Fruit fly (Drosophila melanogaster) whole organism, embryonic: ENCODE measurements around the gene CG12516.
A peak's percentile ranks its signal among the peaks of the same experiment; 100 is the strongest.

Experiments
- Antp ChIP-seq: fragments of 200-800 bp; sonication (Bioruptor generic); optimal IDR thresholded peaks from 3 replicates; lab custom pipeline; 2016; ENCODE audit warnings: missing biosample characterization, missing genetic modification characterization
- BEAF-32 ChIP-seq: fragments of 200-800 bp; sonication (Bioruptor generic); optimal IDR thresholded peaks from 3 replicates; lab custom pipeline; 2017; ENCODE audit warnings: missing biosample characterization, missing genetic modification characterization, mild to moderate bottlenecking, moderate library complexity, missing genetic modification reagents
- CG10267 ChIP-seq: fragments of 200-800 bp; sonication (Bioruptor generic); optimal IDR thresholded peaks from 2 replicates; lab custom pipeline; 2018; ENCODE audit warnings: missing biosample characterization, mild to moderate bottlenecking, missing genetic modification characterization, moderate library complexity
- CG12299 ChIP-seq: fragments of 200-800 bp; sonication (Bioruptor generic); optimal IDR thresholded peaks from 2 replicates; lab custom pipeline; 2018; ENCODE audit warnings: missing biosample characterization, mild to moderate bottlenecking, missing genetic modification characterization
- CG12744 ChIP-seq: fragments of 200-800 bp; sonication (Bioruptor generic); optimal IDR thresholded peaks from 2 replicates; lab custom pipeline; 2016; ENCODE audit warnings: missing biosample characterization, missing genetic modification characterization
- CG14710 ChIP-seq: fragments of 200-800 bp; sonication (Bioruptor generic); optimal IDR thresholded peaks from 3 replicates; lab custom pipeline; 2019; ENCODE audit warnings: missing biosample characterization, mild to moderate bottlenecking, missing genetic modification characterization, moderate library complexity
- CG15514 ChIP-seq: fragments of 200-800 bp; sonication (Bioruptor generic); optimal IDR thresholded peaks from 3 replicates; lab custom pipeline; 2017; ENCODE audit warnings: missing biosample characterization, missing genetic modification characterization, mild to moderate bottlenecking, moderate library complexity, missing genetic modification reagents
- CG15696 ChIP-seq: fragments of 200-800 bp; sonication (Bioruptor generic); optimal IDR thresholded peaks from 2 replicates; lab custom pipeline; 2019; ENCODE audit warnings: missing biosample characterization, mild to moderate bottlenecking, missing genetic modification characterization, moderate library complexity
- CG16813 ChIP-seq: fragments of 200-800 bp; sonication (Bioruptor generic); IDR thresholded peaks from 3 replicates; pipeline ENCODE4 v1.3.6; 2022; ENCODE audit warnings: missing biosample characterization, missing genetic modification characterization; ENCODE audit not compliant: partially characterized antibody
- CG17186 ChIP-seq: fragments of 200-800 bp; sonication (Bioruptor generic); optimal IDR thresholded peaks from 3 replicates; lab custom pipeline; 2017; ENCODE audit warnings: missing biosample characterization, missing genetic modification reagents, missing genetic modification characterization
- CG18011 ChIP-seq: fragments of 200-800 bp; sonication (Bioruptor generic); optimal IDR thresholded peaks from 2 replicates; lab custom pipeline; 2017; ENCODE audit warnings: missing biosample characterization, missing genetic modification characterization, mild to moderate bottlenecking, moderate library complexity, missing genotype
- CG18599 ChIP-seq: fragments of 200-800 bp; sonication (Bioruptor generic); optimal IDR thresholded peaks from 3 replicates; lab custom pipeline; 2017; ENCODE audit warnings: missing biosample characterization, missing genetic modification characterization, mild to moderate bottlenecking, moderate library complexity, missing genetic modification reagents
- CG2116 ChIP-seq: fragments of 200-800 bp; sonication (Bioruptor generic); optimal IDR thresholded peaks from 3 replicates; lab custom pipeline; 2018; ENCODE audit warnings: missing biosample characterization, mild to moderate bottlenecking, missing genetic modification characterization
- CG2889 ChIP-seq: fragments of 200-800 bp; sonication (Bioruptor generic); IDR thresholded peaks from 3 replicates; pipeline ENCODE4 v1.3.6; 2022; ENCODE audit warnings: missing biosample characterization, missing genetic modification characterization
- CG3407 ChIP-seq: fragments of 200-800 bp; sonication (Bioruptor generic); optimal IDR thresholded peaks from 2 replicates; lab custom pipeline; 2018; ENCODE audit warnings: missing biosample characterization, mild to moderate bottlenecking, missing genetic modification characterization
- CG4424 ChIP-seq: fragments of 200-800 bp; sonication (Bioruptor generic); optimal IDR thresholded peaks from 3 replicates; lab custom pipeline; 2016; ENCODE audit warnings: missing biosample characterization, missing genetic modification characterization
- CG6689 ChIP-seq: fragments of 200-800 bp; sonication (Bioruptor generic); IDR thresholded peaks from 2 replicates; pipeline ENCODE4 v1.3.6; 2022; ENCODE audit warnings: missing biosample characterization, missing genetic modification characterization
- CG6813 ChIP-seq: fragments of 200-800 bp; sonication (Bioruptor generic); optimal IDR thresholded peaks from 2 replicates; lab custom pipeline; 2017; ENCODE audit warnings: missing biosample characterization, missing genetic modification characterization, mild to moderate bottlenecking, moderate library complexity, missing genetic modification reagents
- CG9609 ChIP-seq: fragments of 200-800 bp; sonication (Bioruptor generic); optimal IDR thresholded peaks from 3 replicates; lab custom pipeline; 2016; ENCODE audit warnings: missing biosample characterization, missing genetic modification characterization
- CG9727 ChIP-seq: fragments of 200-800 bp; sonication (Bioruptor generic); optimal IDR thresholded peaks from 3 replicates; lab custom pipeline; 2017; ENCODE audit warnings: missing biosample characterization, mild to moderate bottlenecking, missing genetic modification characterization
- Camta ChIP-seq: fragments of 200-800 bp; sonication (Bioruptor generic); optimal IDR thresholded peaks from 2 replicates; lab custom pipeline; 2016; ENCODE audit warnings: missing biosample characterization, missing genetic modification characterization
- CrebB ChIP-seq: fragments of 200-800 bp; sonication (Bioruptor generic); optimal IDR thresholded peaks from 3 replicates; lab custom pipeline; 2018; ENCODE audit warnings: missing biosample characterization, mild to moderate bottlenecking, missing genetic modification characterization
- Dip2 ChIP-seq: fragments of 200-800 bp; sonication (Bioruptor generic); IDR thresholded peaks from 2 replicates; pipeline ENCODE4 v1.3.6; 2022; ENCODE audit warnings: missing biosample characterization, missing genetic modification characterization
- Dref ChIP-seq: fragments of 200-800 bp; sonication (Bioruptor generic); IDR thresholded peaks from 2 replicates; pipeline ENCODE4 v1.3.6; 2022; ENCODE audit warnings: missing biosample characterization, missing genetic modification characterization
- Ets97D ChIP-seq: fragments of 200-800 bp; sonication (Bioruptor generic); optimal IDR thresholded peaks from 3 replicates; lab custom pipeline; 2016; ENCODE audit warnings: missing biosample characterization, missing genetic modification characterization
- HmgZ ChIP-seq: fragments of 200-800 bp; sonication (Bioruptor generic); optimal IDR thresholded peaks from 2 replicates; lab custom pipeline; 2018; ENCODE audit warnings: missing biosample characterization, mild to moderate bottlenecking, missing genetic modification characterization
- Kr ChIP-seq: fragments of 200-800 bp; sonication (Bioruptor generic); optimal IDR thresholded peaks from 2 replicates; lab custom pipeline; 2017; ENCODE audit warnings: missing biosample characterization, mild to moderate bottlenecking, missing genetic modification characterization
- Lim3 ChIP-seq: fragments of 200-800 bp; sonication (Bioruptor generic); IDR thresholded peaks from 2 replicates; pipeline ENCODE4 v1.3.6; 2022; ENCODE audit warnings: missing biosample characterization, missing genetic modification characterization
- NfI ChIP-seq: fragments of 200-800 bp; sonication (Bioruptor generic); optimal IDR thresholded peaks from 3 replicates; lab custom pipeline; 2018; ENCODE audit warnings: missing biosample characterization, mild to moderate bottlenecking, missing genetic modification characterization, moderate library complexity
- Vsx1 ChIP-seq: fragments of 200-800 bp; sonication (Bioruptor generic); optimal IDR thresholded peaks from 2 replicates; lab custom pipeline; 2017; ENCODE audit warnings: missing biosample characterization, mild to moderate bottlenecking, missing genetic modification characterization, missing genetic modification reagents
- Xbp1 ChIP-seq: fragments of 200-800 bp; sonication (Bioruptor generic); optimal IDR thresholded peaks from 3 replicates; lab custom pipeline; 2016; ENCODE audit warnings: missing biosample characterization, mild to moderate bottlenecking, missing genetic modification characterization
- ap ChIP-seq: fragments of 200-800 bp; sonication (Bioruptor generic); IDR thresholded peaks from 2 replicates; pipeline ENCODE4 v1.3.6; 2022; ENCODE audit warnings: missing biosample characterization, missing genetic modification characterization
- bsh ChIP-seq, 2 experiments: fragments of 200-800 bp; sonication (Bioruptor generic); optimal IDR thresholded peaks; 2 replicates each; lab custom pipeline; 2017 to 2018; ENCODE audit warnings: mild to moderate bottlenecking in 2 of 2, missing biosample characterization in 2 of 2, missing genetic modification characterization in 2 of 2, moderate library complexity in 1 of 2
- chn ChIP-seq: fragments of 200-800 bp; sonication (Bioruptor generic); optimal IDR thresholded peaks from 2 replicates; lab custom pipeline; 2016; ENCODE audit warnings: missing biosample characterization, missing genetic modification characterization
- ci ChIP-seq: fragments of 200-800 bp; sonication (Bioruptor generic); IDR thresholded peaks from 3 replicates; pipeline ENCODE4 v1.3.6; 2022; ENCODE audit warnings: missing biosample characterization, missing genetic modification characterization
- cwo ChIP-seq: fragments of 200-800 bp; sonication (Bioruptor generic); optimal IDR thresholded peaks from 3 replicates; lab custom pipeline; 2017; ENCODE audit warnings: missing biosample characterization, missing genetic modification characterization, mild to moderate bottlenecking, moderate library complexity, missing genetic modification reagents
- ems ChIP-seq: fragments of 200-800 bp; sonication (Bioruptor generic); optimal IDR thresholded peaks from 3 replicates; lab custom pipeline; 2016; ENCODE audit warnings: missing biosample characterization, missing genetic modification characterization
- fd3F ChIP-seq: fragments of 200-800 bp; sonication (Bioruptor generic); optimal IDR thresholded peaks from 2 replicates; lab custom pipeline; 2018; ENCODE audit warnings: missing biosample characterization, mild to moderate bottlenecking, missing genetic modification characterization, moderate library complexity
- grau ChIP-seq: fragments of 200-800 bp; optimal IDR thresholded peaks from 3 replicates; lab custom pipeline; 2019; ENCODE audit warnings: missing biosample characterization, mild to moderate bottlenecking, missing genetic modification characterization, moderate library complexity
- hth ChIP-seq: fragments of >200 bp; optimal IDR thresholded peaks from 2 replicates; lab custom pipeline; 2017; ENCODE audit warnings: inconsistent platforms
- jigr1 ChIP-seq: fragments of 200-800 bp; sonication (Bioruptor generic); IDR thresholded peaks from 3 replicates; pipeline ENCODE4 v1.3.6; 2022; ENCODE audit warnings: missing biosample characterization, missing genetic modification characterization
- org-1 ChIP-seq: fragments of 200-800 bp; sonication (Bioruptor generic); optimal IDR thresholded peaks from 2 replicates; lab custom pipeline; 2017; ENCODE audit warnings: missing biosample characterization, missing genetic modification characterization
- repo ChIP-seq: fragments of 200-800 bp; sonication (Bioruptor generic); optimal IDR thresholded peaks from 2 replicates; lab custom pipeline; 2016; ENCODE audit warnings: missing biosample characterization, missing genetic modification characterization
- sens ChIP-seq: fragments of 200-800 bp; sonication (Bioruptor generic); peaks from one replicate; lab custom pipeline; 2016; ENCODE audit warnings: missing biosample characterization, missing genetic modification characterization
- slou ChIP-seq: fragments of 200-800 bp; sonication (Bioruptor generic); optimal IDR thresholded peaks from 3 replicates; lab custom pipeline; 2016; ENCODE audit warnings: missing biosample characterization, missing genetic modification characterization
- sna ChIP-seq: fragments of 200-800 bp; sonication (Bioruptor generic); IDR thresholded peaks from 2 replicates; pipeline ENCODE4 v1.3.6; 2022; ENCODE audit warnings: missing biosample characterization, missing genetic modification characterization; ENCODE audit not compliant: partially characterized antibody
- trem ChIP-seq: fragments of 200-800 bp; optimal IDR thresholded peaks from 3 replicates; lab custom pipeline; 2019; ENCODE audit warnings: missing biosample characterization, mild to moderate bottlenecking, missing genetic modification characterization, moderate library complexity
- z ChIP-seq: fragments of 200-800 bp; sonication (Bioruptor generic); IDR thresholded peaks from 3 replicates; pipeline ENCODE4 v1.3.6; 2022; ENCODE audit warnings: missing biosample characterization, missing genetic modification characterization

Gene CG12516

DNA sequence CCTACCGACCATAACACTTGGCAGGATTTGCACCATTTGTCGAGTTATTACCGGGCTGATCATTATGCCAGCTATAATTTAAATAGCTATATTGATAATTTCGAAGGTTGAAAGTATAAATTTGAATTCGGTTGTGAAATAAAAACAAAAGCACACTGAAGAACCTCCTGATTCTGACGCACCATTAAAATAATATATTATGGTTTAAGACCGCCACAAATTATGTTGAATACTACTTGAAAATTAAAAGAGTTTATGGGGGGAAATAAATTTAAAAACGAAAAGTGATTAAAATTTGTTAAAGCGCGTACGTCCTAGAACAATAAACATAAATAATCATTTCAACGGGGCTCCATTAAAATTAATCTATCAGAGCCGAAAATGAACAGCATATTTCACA is at the start of gene CG12516:
Gene CG12516, minus strand, starts transcription at position 101 of the 400 bp plus-strand sequence.
- no peak for TF ChIP-seq fd3F

DNA sequence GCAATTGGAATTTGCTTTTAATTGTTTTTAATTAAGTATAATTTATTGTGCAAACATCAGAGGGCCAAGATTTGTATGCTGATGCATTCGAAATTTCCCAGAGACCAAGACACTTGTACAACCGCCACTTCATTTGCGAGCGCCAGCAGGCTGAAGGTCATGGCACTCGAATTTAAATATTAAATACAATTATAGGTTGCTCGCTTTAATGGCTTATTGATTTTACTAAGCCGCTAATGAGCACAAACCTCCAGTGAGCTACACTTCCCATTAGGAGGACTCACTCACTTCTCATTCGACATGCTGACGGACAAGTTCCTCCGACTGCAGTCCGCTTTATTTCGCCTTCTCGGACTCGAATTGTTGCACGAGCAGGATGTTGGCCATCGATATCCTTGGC is 47.5 kb upstream of the CG12516 start, which contains the start of gene Or98b:
Gene Or98b, plus strand, starts transcription at position 301 of the 400 bp plus-strand sequence.
- TF ChIP-seq sens (GFP tag; lab: Kevin White, UChicago) (peak; percentile 41), Camta (no peak)

DNA sequence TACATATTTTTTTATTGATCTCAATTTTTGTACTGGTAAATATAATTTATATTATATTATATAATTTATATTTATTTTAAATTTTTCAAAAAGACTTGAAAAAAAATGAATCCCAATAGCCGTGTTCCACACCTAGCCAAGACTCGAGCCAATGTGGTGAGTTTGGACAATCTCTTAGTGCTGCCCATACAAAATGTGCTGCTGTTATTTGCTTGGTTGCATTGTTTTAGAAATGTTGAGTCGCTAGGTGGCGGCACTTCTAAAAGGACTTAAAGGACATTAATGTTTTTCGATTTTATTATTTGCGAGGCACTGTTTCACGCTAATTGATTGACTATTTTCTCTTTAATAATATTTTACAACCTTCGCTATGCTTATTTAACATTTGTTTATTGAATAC is 40.9 kb upstream of the CG12516 start:
- TF ChIP-seq BEAF-32 (peak; percentile 3), sna (GFP tag; lab: Robert Waterston, UW) (no peak), Dip2 (GFP tag; lab: Robert Waterston, UW) (no peak), Dref (no peak), CG6813 (GFP tag; lab: Kevin White, UChicago) (no peak), ems (GFP tag; lab: Kevin White, UChicago) (no peak), NfI (GFP tag; lab: Kevin White, UChicago) (peak; percentile 6), slou (GFP tag; lab: Kevin White, UChicago) (no peak), hth (lab: Kevin White, UChicago) (no peak), chn (no peak), org-1 (GFP tag; lab: Kevin White, UChicago) (no peak), trem (tag; lab: Kevin White, UChicago) (peak; percentile 60), CrebB (tag; lab: Kevin White, UChicago) (no peak), repo (GFP tag; lab: Kevin White, UChicago) (no peak), CG2116 (GFP tag; lab: Kevin White, UChicago) (peak; percentile 4), z (no peak), ap (GFP tag; lab: Robert Waterston, UW) (no peak), Vsx1 (no peak), CG12299 (tag; lab: Kevin White, UChicago) (no peak), CG6689 (GFP tag; lab: Robert Waterston, UW) (no peak), cwo (no peak), CG9609 (GFP tag; lab: Kevin White, UChicago) (no peak), CG16813 (no peak), Ets97D (peak; percentile 45), grau (tag; lab: Kevin White, UChicago) (peak; percentile 6), CG18011 (GFP tag; lab: Kevin White, UChicago) (no peak), CG4424 (GFP tag; lab: Kevin White, UChicago) (peak; percentile 28), Lim3 (GFP tag; lab: Robert Waterston, UW) (no peak), bsh (GFP tag; optimal IDR thresholded peaks at IDR 0.05; lab: Kevin White, UChicago) (no peak), Antp (GFP tag; lab: Kevin White, UChicago) (no peak), ci (no peak; the same call in 2 of the 3 replicates), CG17186 (no peak), CG18599 (GFP tag; lab: Kevin White, UChicago) (no peak), CG3407 (GFP tag; lab: Kevin White, UChicago) (no peak), Xbp1 (GFP tag; lab: Kevin White, UChicago) (peak; percentile 13), CG15514 (peak; percentile 49), CG12744 (GFP tag; lab: Kevin White, UChicago) (peak; percentile 39), CG15696 (tag; lab: Kevin White, UChicago) (peak; percentile 31), Kr (no peak), CG10267 (peak; percentile 33), CG9727 (no peak), CG14710 (peak; percentile 49), jigr1 (GFP tag; lab: Robert Waterston, UW) (no peak), HmgZ (tag; lab: Kevin White, UChicago) (no peak), CG2889 (GFP tag; lab: Robert Waterston, UW) (no peak)
